Fruit fly (Drosophila melanogaster) whole organism, embryonic: ENCODE results near the gene CG32706.
A peak's percentile ranks its signal among the peaks of the same experiment; 100 is the strongest.

Experiments
- ATbp ChIP-seq: fragments of 200-800 bp; sonication (Bioruptor generic); optimal IDR thresholded peaks from 2 replicates; lab custom pipeline; 2017; ENCODE audit warnings: missing biosample characterization, mild to moderate bottlenecking, missing genetic modification characterization, missing genetic modification reagents
- Abd-B ChIP-seq: fragments of 200-800 bp; sonication (Bioruptor generic); optimal IDR thresholded peaks from 2 replicates; lab custom pipeline; 2018; ENCODE audit warnings: missing biosample characterization, mild to moderate bottlenecking, missing genetic modification characterization, moderate library complexity
- Ada2b ChIP-seq: fragments of 200-800 bp; sonication (Bioruptor generic); IDR thresholded peaks from 2 replicates; pipeline ENCODE4 v1.3.6; 2022; ENCODE audit warnings: missing biosample characterization, missing genetic modification characterization
- Blimp-1 ChIP-seq: fragments of 200-800 bp; sonication (Bioruptor generic); optimal IDR thresholded peaks from 3 replicates; lab custom pipeline; 2018; ENCODE audit warnings: missing biosample characterization, missing genetic modification characterization, mild to moderate bottlenecking, moderate library complexity, missing genetic modification reagents
- CG1024 ChIP-seq: fragments of 200-800 bp; sonication (Bioruptor generic); IDR thresholded peaks from 2 replicates; pipeline ENCODE4 v1.3.6; 2022; ENCODE audit warnings: missing biosample characterization, missing genetic modification characterization
- CG11247 ChIP-seq: fragments of 200-800 bp; sonication (Bioruptor generic); IDR thresholded peaks from 2 replicates; pipeline ENCODE4 v1.3.6; 2022; ENCODE audit warnings: missing biosample characterization, missing genetic modification characterization
- CG11723 ChIP-seq: fragments of 200-800 bp; sonication (Bioruptor generic); optimal IDR thresholded peaks from 2 replicates; lab custom pipeline; 2017; ENCODE audit warnings: missing biosample characterization, mild to moderate bottlenecking, missing genetic modification characterization
- CG12155 ChIP-seq: fragments of 200-800 bp; sonication (Bioruptor generic); optimal IDR thresholded peaks from 3 replicates; lab custom pipeline; 2016; ENCODE audit warnings: missing biosample characterization, missing genetic modification characterization
- CG12299 ChIP-seq: fragments of 200-800 bp; sonication (Bioruptor generic); optimal IDR thresholded peaks from 2 replicates; lab custom pipeline; 2018; ENCODE audit warnings: missing biosample characterization, mild to moderate bottlenecking, missing genetic modification characterization
- CG12942 ChIP-seq: fragments of 200-800 bp; sonication (Bioruptor generic); optimal IDR thresholded peaks from 3 replicates; lab custom pipeline; 2016; ENCODE audit warnings: missing biosample characterization, missing genetic modification characterization
- CG1603 ChIP-seq: fragments of 200-800 bp; sonication (Bioruptor generic); optimal IDR thresholded peaks from 2 replicates; lab custom pipeline; 2019; ENCODE audit warnings: missing biosample characterization, mild to moderate bottlenecking, missing genetic modification characterization, moderate library complexity
- CG1647 ChIP-seq: fragments of 200-800 bp; sonication (Bioruptor generic); optimal IDR thresholded peaks from 3 replicates; lab custom pipeline; 2016; ENCODE audit warnings: missing biosample characterization, missing genetic modification characterization
- CG16813 ChIP-seq: fragments of 200-800 bp; sonication (Bioruptor generic); IDR thresholded peaks from 3 replicates; pipeline ENCODE4 v1.3.6; 2022; ENCODE audit warnings: missing biosample characterization, missing genetic modification characterization; ENCODE audit not compliant: partially characterized antibody
- CG2712 ChIP-seq: fragments of 200-800 bp; optimal IDR thresholded peaks from 3 replicates; lab custom pipeline; 2019; ENCODE audit warnings: missing biosample characterization, mild to moderate bottlenecking, missing genetic modification characterization, moderate library complexity
- CG30403 ChIP-seq: fragments of 200-800 bp; sonication (Bioruptor generic); optimal IDR thresholded peaks from 3 replicates; lab custom pipeline; 2016; ENCODE audit warnings: missing biosample characterization, missing genetic modification characterization
- CG31224 ChIP-seq: fragments of 200-800 bp; sonication (Bioruptor generic); IDR thresholded peaks from 2 replicates; pipeline ENCODE4 v1.3.6; 2022; ENCODE audit warnings: missing biosample characterization, missing genetic modification characterization
- CG31441 ChIP-seq: fragments of 200-800 bp; sonication (Bioruptor generic); IDR thresholded peaks from 2 replicates; pipeline ENCODE4 v1.3.6; 2022; ENCODE audit warnings: missing biosample characterization, missing genetic modification characterization
- CG6689 ChIP-seq: fragments of 200-800 bp; sonication (Bioruptor generic); IDR thresholded peaks from 2 replicates; pipeline ENCODE4 v1.3.6; 2022; ENCODE audit warnings: missing biosample characterization, missing genetic modification characterization
- CG6765 ChIP-seq: fragments of 200-800 bp; sonication (Bioruptor generic); optimal IDR thresholded peaks from 3 replicates; lab custom pipeline; 2017; ENCODE audit warnings: missing biosample characterization, mild to moderate bottlenecking, missing genetic modification characterization
- CG6791 ChIP-seq: fragments of 200-800 bp; sonication (Bioruptor generic); IDR thresholded peaks from 3 replicates; pipeline ENCODE4 v1.3.6; 2022; ENCODE audit warnings: missing biosample characterization, missing genetic modification characterization; ENCODE audit not compliant: partially characterized antibody
- CG6854 ChIP-seq: fragments of 200-800 bp; sonication (Bioruptor generic); optimal IDR thresholded peaks from 3 replicates; lab custom pipeline; 2017; ENCODE audit warnings: missing biosample characterization, mild to moderate bottlenecking, missing genetic modification characterization
- CG9609 ChIP-seq: fragments of 200-800 bp; sonication (Bioruptor generic); optimal IDR thresholded peaks from 3 replicates; lab custom pipeline; 2016; ENCODE audit warnings: missing biosample characterization, missing genetic modification characterization
- CG9797 ChIP-seq: fragments of 200-800 bp; sonication (Bioruptor generic); optimal IDR thresholded peaks from 3 replicates; lab custom pipeline; 2018; ENCODE audit warnings: missing biosample characterization, mild to moderate bottlenecking, missing genetic modification characterization
- Camta ChIP-seq: fragments of 200-800 bp; sonication (Bioruptor generic); optimal IDR thresholded peaks from 2 replicates; lab custom pipeline; 2016; ENCODE audit warnings: missing biosample characterization, missing genetic modification characterization
- Dip3 ChIP-seq: fragments of 200-800 bp; sonication (Bioruptor generic); optimal IDR thresholded peaks from 3 replicates; lab custom pipeline; 2016; ENCODE audit warnings: missing biosample characterization, missing genetic modification characterization
- Doc2 ChIP-seq: fragments of 200-800 bp; sonication (Bioruptor generic); IDR thresholded peaks from 2 replicates; pipeline ENCODE4 v1.3.6; 2022; ENCODE audit warnings: missing biosample characterization, missing genetic modification characterization
- Fer1 ChIP-seq: fragments of 200-800 bp; sonication (Bioruptor generic); optimal IDR thresholded peaks from 2 replicates; lab custom pipeline; 2017; ENCODE audit warnings: missing biosample characterization, mild to moderate bottlenecking, missing genetic modification characterization
- GATAe ChIP-seq: fragments of 200-800 bp; sonication (Bioruptor generic); conservative IDR thresholded peaks from 2 replicates; pipeline ENCODE4 v1.3.6; 2022; ENCODE audit warnings: missing biosample characterization, missing genetic modification characterization
- HmgD ChIP-seq: fragments of 200-800 bp; sonication (Bioruptor generic); optimal IDR thresholded peaks from 3 replicates; lab custom pipeline; 2016; ENCODE audit warnings: missing biosample characterization, missing genetic modification characterization
- Hr39 ChIP-seq: fragments of >200 bp; optimal IDR thresholded peaks from 2 replicates; lab custom pipeline; 2017
- Myb ChIP-seq: fragments of 200-800 bp; sonication (Bioruptor generic); optimal IDR thresholded peaks from 2 replicates; lab custom pipeline; 2016; ENCODE audit warnings: missing biosample characterization, missing genetic modification characterization
- NK7.1 ChIP-seq: fragments of 200-800 bp; sonication (Bioruptor generic); optimal IDR thresholded peaks from 3 replicates; lab custom pipeline; 2016; ENCODE audit warnings: missing biosample characterization, missing genetic modification characterization
- Opbp ChIP-seq: fragments of 200-800 bp; sonication (Bioruptor generic); IDR thresholded peaks from 3 replicates; pipeline ENCODE4 v1.3.6; 2022; ENCODE audit warnings: missing biosample characterization, missing genetic modification characterization; ENCODE audit not compliant: partially characterized antibody
- TFAM ChIP-seq: fragments of 200-800 bp; sonication (Bioruptor generic); optimal IDR thresholded peaks from 2 replicates; lab custom pipeline; 2017; ENCODE audit warnings: missing biosample characterization, missing genetic modification characterization, inconsistent platforms
- al ChIP-seq: fragments of 200-800 bp; sonication (Bioruptor generic); IDR thresholded peaks from 2 replicates; pipeline ENCODE4 v1.3.6; 2022; ENCODE audit warnings: missing biosample characterization, missing genetic modification characterization
- bigmax ChIP-seq: fragments of 200-800 bp; sonication (Bioruptor generic); optimal IDR thresholded peaks from 2 replicates; lab custom pipeline; 2018; ENCODE audit warnings: missing biosample characterization, mild to moderate bottlenecking, missing genetic modification characterization
- chif ChIP-seq, 2 experiments: fragments of 200-800 bp; sonication (Bioruptor generic); optimal IDR thresholded peaks; 3 replicates each; lab custom pipeline; 2016; ENCODE audit warnings: missing biosample characterization in 2 of 2, missing genetic modification characterization in 2 of 2
- dmrt11E ChIP-seq: fragments of 200-800 bp; sonication (Bioruptor generic); optimal IDR thresholded peaks from 3 replicates; lab custom pipeline; 2018; ENCODE audit warnings: missing biosample characterization, mild to moderate bottlenecking, missing genetic modification characterization, moderate library complexity
- eve ChIP-seq, 2 experiments: fragments of >200 bp; optimal IDR thresholded peaks; 2 replicates each; lab custom pipeline; 2017; ENCODE audit warnings: missing biosample characterization in 2 of 2, missing genetic modification characterization in 2 of 2
- fd102C ChIP-seq: fragments of 200-800 bp; sonication (Bioruptor generic); optimal IDR thresholded peaks from 2 replicates; lab custom pipeline; 2018; ENCODE audit warnings: missing biosample characterization, mild to moderate bottlenecking, missing genetic modification characterization, moderate library complexity
- grau ChIP-seq: fragments of 200-800 bp; optimal IDR thresholded peaks from 3 replicates; lab custom pipeline; 2019; ENCODE audit warnings: missing biosample characterization, mild to moderate bottlenecking, missing genetic modification characterization, moderate library complexity
- ind ChIP-seq: fragments of 200-800 bp; sonication (Bioruptor generic); optimal IDR thresholded peaks from 3 replicates; lab custom pipeline; 2016; ENCODE audit warnings: missing biosample characterization, missing genetic modification characterization
- kah ChIP-seq: fragments of 200-800 bp; sonication (Bioruptor generic); optimal IDR thresholded peaks from 2 replicates; lab custom pipeline; 2018; ENCODE audit warnings: missing biosample characterization, mild to moderate bottlenecking, missing genetic modification characterization
- lbe ChIP-seq: fragments of 200-800 bp; sonication (Bioruptor generic); optimal IDR thresholded peaks from 2 replicates; lab custom pipeline; 2016; ENCODE audit warnings: missing biosample characterization, mild to moderate bottlenecking, missing genetic modification characterization
- lov ChIP-seq, 2 experiments: fragments of 200-800 bp in 1 of 2; fragments of >200 bp in 1 of 2; sonication (Bioruptor generic) in 1 of 2; IDR thresholded peaks in 1 of 2; optimal IDR thresholded peaks in 1 of 2; 2 replicates in 1 of 2; 3 replicates in 1 of 2; pipeline versions ENCODE4 v1.3.6 to Lab custom; 2017 to 2022; ENCODE audit warnings: missing biosample characterization in 1 of 2, missing genetic modification characterization in 1 of 2
- luna ChIP-seq: fragments of 200-800 bp; sonication (Bioruptor generic); optimal IDR thresholded peaks from 2 replicates; lab custom pipeline; 2016; ENCODE audit warnings: missing biosample characterization, missing genetic modification characterization
- ranshi ChIP-seq: fragments of 200-800 bp; sonication (Bioruptor generic); IDR thresholded peaks from 2 replicates; pipeline ENCODE4 v1.3.6; 2022; ENCODE audit warnings: missing biosample characterization, missing genetic modification characterization
- run ChIP-seq: fragments of 200-800 bp; sonication (Bioruptor generic); optimal IDR thresholded peaks from 3 replicates; lab custom pipeline; 2018; ENCODE audit warnings: missing biosample characterization, mild to moderate bottlenecking, missing genetic modification characterization
- sima ChIP-seq: fragments of 200-800 bp; sonication (Bioruptor generic); optimal IDR thresholded peaks from 2 replicates; lab custom pipeline; 2016; ENCODE audit warnings: missing biosample characterization, missing genetic modification characterization
- slou ChIP-seq: fragments of 200-800 bp; sonication (Bioruptor generic); optimal IDR thresholded peaks from 3 replicates; lab custom pipeline; 2016; ENCODE audit warnings: missing biosample characterization, missing genetic modification characterization

CG32706 gene

DNA sequence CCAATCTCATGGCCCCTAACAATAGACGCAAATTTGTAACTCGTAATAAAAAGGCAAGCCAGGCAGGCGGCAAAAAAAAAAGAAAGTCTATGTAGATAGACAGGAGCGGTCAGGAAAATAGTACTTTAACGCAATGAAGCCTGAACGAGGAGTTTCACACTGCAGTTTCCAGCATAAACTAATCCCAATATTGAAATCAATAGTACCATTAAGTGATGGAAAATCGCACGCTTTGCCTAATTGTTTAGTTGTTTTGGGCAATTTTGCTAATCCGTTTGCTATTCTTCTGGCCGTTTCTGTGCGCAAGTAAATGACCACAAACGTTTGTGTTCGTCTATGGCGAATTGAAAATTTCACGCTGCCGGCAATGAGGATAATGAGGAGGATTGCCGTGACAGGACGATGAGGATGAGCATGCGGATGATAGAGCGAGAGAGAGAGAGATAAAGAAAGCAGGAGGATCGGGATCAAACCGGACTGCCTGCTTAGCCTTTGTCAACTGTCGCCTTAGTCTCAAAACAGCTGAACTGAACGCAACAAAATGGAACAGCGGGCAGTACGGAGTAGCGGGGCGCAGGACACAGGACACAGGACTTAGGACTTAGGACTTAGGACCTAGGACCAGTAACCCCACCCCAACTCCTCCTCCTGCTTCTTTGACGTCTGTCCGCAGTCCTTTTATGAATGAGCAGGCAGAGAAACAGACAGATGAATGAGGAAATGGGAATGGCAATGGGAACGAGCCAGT is 40.5 kb downstream of the CG32706 start (continued):
- TF ChIP-seq eve (GFP tag; optimal IDR thresholded peaks at IDR 0.05; lab: Kevin White, UChicago): peak in 1 of 2 experiments; percentile 52
- TF ChIP-seq CG11723 (GFP tag; lab: Kevin White, UChicago): no peak
- TF ChIP-seq GATAe (GFP tag; lab: Robert Waterston, UW): no peak
- no peak for TF ChIP-seq CG6765 (GFP tag; lab: Kevin White, UChicago)
- no peak for TF ChIP-seq Abd-B (GFP tag; lab: Kevin White, UChicago)
- TF ChIP-seq lov (optimal IDR thresholded peaks at IDR 0.05; lab: Kevin White, UChicago): no peak
- no peak for TF ChIP-seq lov (GFP tag; IDR thresholded peaks at IDR 0.05; lab: Robert Waterston, UW)
- TF ChIP-seq slou: no peak
- no peak for TF ChIP-seq chif (GFP tag; optimal IDR thresholded peaks at IDR 0.05; lab: Kevin White, UChicago)
- TF ChIP-seq CG12942 (GFP tag; lab: Kevin White, UChicago): no peak
- peak; percentile 30 for TF ChIP-seq CG30403 (GFP tag; lab: Kevin White, UChicago)
- no peak for TF ChIP-seq CG6791 (GFP tag; lab: Robert Waterston, UW)
- TF ChIP-seq CG6689 (GFP tag; lab: Robert Waterston, UW): peak; percentile 38
- TF ChIP-seq Opbp: no peak
- TF ChIP-seq CG2712 (tag; lab: Kevin White, UChicago): peak; percentile 20
- TF ChIP-seq Camta (GFP tag; lab: Kevin White, UChicago): no peak
- no peak for TF ChIP-seq luna (GFP tag; lab: Kevin White, UChicago)
- 0 out of 2 replicates have a peak, but pooled peaks have one; percentile 22 for TF ChIP-seq Ada2b (GFP tag; lab: Robert Waterston, UW)
- no peak for TF ChIP-seq al (GFP tag; lab: Robert Waterston, UW)
- no peak for TF ChIP-seq Hr39 (lab: Kevin White, UChicago)
- 0 out of 2 replicates have a peak, but pooled peaks have one; percentile 15 for TF ChIP-seq ranshi (GFP tag; lab: Robert Waterston, UW)
- no peak for TF ChIP-seq Fer1 (GFP tag; lab: Kevin White, UChicago)
- TF ChIP-seq Blimp-1 (GFP tag; lab: Kevin White, UChicago): peak; percentile 9
- TF ChIP-seq bigmax: no peak
- TF ChIP-seq CG1647 (GFP tag; lab: Kevin White, UChicago): no peak
- TF ChIP-seq lbe: no peak
- no peak for TF ChIP-seq Myb
- TF ChIP-seq CG31224 (GFP tag; lab: Robert Waterston, UW): no peak
- TF ChIP-seq ind (GFP tag; lab: Kevin White, UChicago): peak; percentile 11
- no peak for TF ChIP-seq HmgD (GFP tag; lab: Kevin White, UChicago)
- TF ChIP-seq kah (GFP tag; lab: Kevin White, UChicago): no peak
- TF ChIP-seq Doc2 (GFP tag; lab: Robert Waterston, UW): no peak
- TF ChIP-seq CG1603 (tag; lab: Kevin White, UChicago): peak; percentile 45
- TF ChIP-seq Dip3 (GFP tag; lab: Kevin White, UChicago): no peak
- TF ChIP-seq CG1024 (GFP tag; lab: Robert Waterston, UW): no peak
- TF ChIP-seq grau (tag; lab: Kevin White, UChicago): peak; percentile 5
- TF ChIP-seq TFAM: no peak
- no peak for TF ChIP-seq CG12155 (GFP tag; lab: Kevin White, UChicago)
- TF ChIP-seq CG11247 (GFP tag; lab: Robert Waterston, UW): no peak
- no peak for TF ChIP-seq sima (GFP tag; lab: Kevin White, UChicago)
- no peak for TF ChIP-seq CG12299
- no peak for TF ChIP-seq CG16813 (GFP tag; lab: Robert Waterston, UW)
- TF ChIP-seq fd102C (GFP tag; lab: Kevin White, UChicago): no peak
- no peak for TF ChIP-seq CG31441 (GFP tag; lab: Robert Waterston, UW)
- no peak for TF ChIP-seq CG9797 (GFP tag; lab: Kevin White, UChicago)
- no peak for TF ChIP-seq CG9609 (GFP tag; lab: Kevin White, UChicago)
- TF ChIP-seq ATbp: no peak
- no peak for TF ChIP-seq NK7.1 (GFP tag; lab: Kevin White, UChicago)
- TF ChIP-seq dmrt11E (tag; lab: Kevin White, UChicago): no peak
- TF ChIP-seq run (tag; lab: Kevin White, UChicago): no peak
- TF ChIP-seq CG6854 (GFP tag; lab: Kevin White, UChicago): no peak
